Worm (Caenorhabditis elegans): ENCODE results near the gene str-149.

str-149 gene

DNA sequence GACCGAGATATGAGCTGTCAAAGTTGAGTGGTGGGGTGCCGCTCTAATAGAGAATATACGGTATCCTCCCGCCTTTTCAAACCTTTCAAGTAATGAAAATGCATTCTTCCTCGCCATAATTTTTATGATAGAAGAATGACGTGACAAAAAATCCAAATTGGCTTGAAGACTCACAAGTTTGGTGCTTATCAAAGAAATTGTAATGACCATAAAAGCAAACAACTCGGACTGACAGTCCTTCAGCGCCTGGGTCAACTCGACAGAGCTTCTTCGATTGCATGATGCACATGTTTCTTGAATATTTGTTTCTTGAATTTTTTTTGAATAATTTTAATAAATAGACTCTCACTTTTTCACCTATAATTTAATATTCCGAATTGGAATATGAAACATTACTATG is 32.2 kb downstream of the str-149 start:
- no peak for TF ChIP-seq nhr-237 (tag; optimal IDR thresholded peaks at IDR 0.05)
- TF ChIP-seq pqm-1 (tag; optimal IDR thresholded peaks at IDR 0.05): peak; percentile 0
- peak; percentile 50 for TF ChIP-seq elt-2 (tag; optimal IDR thresholded peaks at IDR 0.05)

- no peak for TF ChIP-seq nhr-12 (tag; optimal IDR thresholded peaks at IDR 0.05)
- no peak for TF ChIP-seq elt-1 (tag; optimal IDR thresholded peaks at IDR 0.05)
- no peak for TF ChIP-seq aly-2 (tag; optimal IDR thresholded peaks at IDR 0.05)
- TF ChIP-seq mml-1 (tag; optimal IDR thresholded peaks at IDR 0.05): no peak
- TF ChIP-seq ceh-9 (tag; optimal IDR thresholded peaks at IDR 0.05): no peak
- TF ChIP-seq R02D3.7 (tag; optimal IDR thresholded peaks at IDR 0.05): no peak
- TF ChIP-seq ama-1 (optimal IDR thresholded peaks at IDR 0.05): no peak
- TF ChIP-seq ceh-16 (tag; optimal IDR thresholded peaks at IDR 0.05): no peak
- no peak for TF ChIP-seq ztf-11 (tag; optimal IDR thresholded peaks at IDR 0.05)
- TF ChIP-seq lsy-12 (tag; optimal IDR thresholded peaks at IDR 0.05): no peak
- no peak for TF ChIP-seq ZK546.5 (tag; optimal IDR thresholded peaks at IDR 0.05)
- no peak for TF ChIP-seq nhr-237 (tag; optimal IDR thresholded peaks at IDR 0.05)
- TF ChIP-seq elt-2 (tag; optimal IDR thresholded peaks at IDR 0.05): no peak
- TF ChIP-seq fos-1 (tag; optimal IDR thresholded peaks at IDR 0.05): no peak
Measured at ce11 chrV:16606313-16606712, 33.0 kb downstream of the str-149 start, which contains the start of gene Y32B12C.1. TSS of gene Y32B12C.1 (plus strand) at chrV:16606613.

- TF ChIP-seq unc-39 (tag; optimal IDR thresholded peaks at IDR 0.05): no peak
- TF ChIP-seq pqm-1 (tag; optimal IDR thresholded peaks at IDR 0.05): peak; percentile 81
- no peak for TF ChIP-seq lin-15B (tag; optimal IDR thresholded peaks at IDR 0.05)
- no peak for TF ChIP-seq tbx-2 (tag; optimal IDR thresholded peaks at IDR 0.05)
- TF ChIP-seq ZK546.5 (tag; optimal IDR thresholded peaks at IDR 0.05): no peak
- TF ChIP-seq nhr-67 (tag; optimal IDR thresholded peaks at IDR 0.05): no peak
- peak; percentile 63 for TF ChIP-seq jun-1 (tag; optimal IDR thresholded peaks at IDR 0.05)
- peak; percentile 59 for TF ChIP-seq elt-2 (tag; optimal IDR thresholded peaks at IDR 0.05)
- no peak for TF ChIP-seq ceh-82 (tag; optimal IDR thresholded peaks at IDR 0.05)
- no peak for TF ChIP-seq ztf-4 (tag; optimal IDR thresholded peaks at IDR 0.05)
- peak; percentile 56 for TF ChIP-seq pha-4 (tag; optimal IDR thresholded peaks at IDR 0.05)
- TF ChIP-seq eor-1 (tag; optimal IDR thresholded peaks at IDR 0.05): no peak
- no peak for TF ChIP-seq nhr-77 (tag; optimal IDR thresholded peaks at IDR 0.05)
Measured at ce11 chrV:16608478-16608877, 35.2 kb downstream of the str-149 start.

DNA sequence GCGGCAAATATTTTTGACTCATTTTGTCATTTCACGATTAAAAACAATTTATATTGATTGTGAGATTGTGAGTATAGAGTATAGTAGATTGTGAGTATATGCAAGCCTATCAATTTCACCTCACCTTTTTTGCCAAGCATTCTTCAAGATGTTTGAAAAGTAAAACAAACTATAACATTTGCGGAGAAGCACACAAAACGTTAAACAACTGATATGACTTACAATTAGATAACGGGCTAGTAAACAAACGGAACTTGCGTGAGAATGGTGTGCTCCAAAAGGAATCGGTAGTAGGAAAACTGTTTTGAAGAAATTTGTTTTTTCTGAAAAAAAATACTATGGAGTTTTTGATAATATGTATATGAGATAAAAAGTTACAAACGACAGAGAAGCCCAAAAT is 36.8 kb downstream of the str-149 start:
- peak; percentile 87 for TF ChIP-seq elt-2 (tag; optimal IDR thresholded peaks at IDR 0.05)
- peak; percentile 48 for TF ChIP-seq pha-4 (tag; optimal IDR thresholded peaks at IDR 0.05)
- TF ChIP-seq nhr-76 (tag; optimal IDR thresholded peaks at IDR 0.05): no peak
- peak; percentile 78 for TF ChIP-seq pqm-1 (tag; optimal IDR thresholded peaks at IDR 0.05)
- TF ChIP-seq elt-3 (tag; optimal IDR thresholded peaks at IDR 0.05): no peak
- no peak for TF ChIP-seq nhr-28 (tag; optimal IDR thresholded peaks at IDR 0.05)
- peak; percentile 48 for TF ChIP-seq jun-1 (tag; optimal IDR thresholded peaks at IDR 0.05)

ce11 chrV:16610791-16611385 is 37.6 kb downstream of the str-149 start, which contains the start of gene srw-54:
TSS of gene srw-54 (plus strand) at chrV:16611335.
- TF ChIP-seq mml-1 (tag; optimal IDR thresholded peaks at IDR 0.05) (no peak), pqm-1 (tag; optimal IDR thresholded peaks at IDR 0.05) (peak; percentile 33), ceh-28 (tag; optimal IDR thresholded peaks at IDR 0.05) (no peak), elt-2 (tag; optimal IDR thresholded peaks at IDR 0.05) (peak; percentile 76), zag-1 (tag; optimal IDR thresholded peaks at IDR 0.05) (no peak), ZK546.5 (tag; optimal IDR thresholded peaks at IDR 0.05) (no peak), jun-1 (tag; optimal IDR thresholded peaks at IDR 0.05) (no peak), pha-4 (tag; optimal IDR thresholded peaks at IDR 0.05) (peak; percentile 66), ceh-82 (tag; optimal IDR thresholded peaks at IDR 0.05) (no peak), sea-2 (GFP tag; optimal IDR thresholded peaks at IDR 0.05) (no peak), ceh-16 (tag; optimal IDR thresholded peaks at IDR 0.05) (no peak), ztf-4 (tag; optimal IDR thresholded peaks at IDR 0.05) (no peak)

- TF ChIP-seq nhr-12 (tag; optimal IDR thresholded peaks at IDR 0.05) (no peak), ZK546.5 (tag; optimal IDR thresholded peaks at IDR 0.05) (no peak), ceh-82 (tag; optimal IDR thresholded peaks at IDR 0.05) (no peak), mdl-1 (tag; optimal IDR thresholded peaks at IDR 0.05) (no peak), ztf-11 (tag; optimal IDR thresholded peaks at IDR 0.05) (no peak), fos-1 (tag; optimal IDR thresholded peaks at IDR 0.05) (no peak)
Measured at ce11 chrV:16617462-16617861, 44.2 kb downstream of the str-149 start, which contains the start of gene Y70C5A.4. TSS of gene Y70C5A.4 (plus strand) at chrV:16617762.

All from whole organism, L3 larva.